Fruit fly (Drosophila melanogaster): ENCODE measurements around the gene CG14298.

dm6 chr3R:18899123-18899522 is 23.8 kb downstream of the CG14298 start, which contains the start of gene Rh2:
- no peak for TF ChIP-seq psq (optimal IDR thresholded peaks at IDR 0.05)
- TF ChIP-seq CG8478 (optimal IDR thresholded peaks at IDR 0.05) = no peak
- TF ChIP-seq Dll (optimal IDR thresholded peaks at IDR 0.05) = no peak

Measured in whole organism.